Worm (Caenorhabditis elegans) whole organism, mixed stage, embryonic: ENCODE data around the gene nex-1.

Experiments
- blmp-1 ChIP-seq: fragments of 150-350 bp; optimal IDR thresholded peaks from 2 replicates; lab custom pipeline; 2014; ENCODE audit warnings: missing biosample characterization, missing genetic modification characterization
- nhr-237 ChIP-seq: fragments of 150-350 bp; optimal IDR thresholded peaks from 2 replicates; lab custom pipeline; 2014; ENCODE audit warnings: missing biosample characterization, missing genetic modification characterization
- snpc-4 ChIP-seq: fragments of 150-350 bp; optimal IDR thresholded peaks from 2 replicates; lab custom pipeline; 2014; ENCODE audit warnings: missing biosample characterization, missing genetic modification characterization
- unc-62 ChIP-seq: fragments of 150-350 bp; optimal IDR thresholded peaks from 2 replicates; lab custom pipeline; 2014; ENCODE audit warnings: missing biosample characterization, missing genetic modification reagents, missing genetic modification characterization

ce11 chrIII:5244539-5244938, 19.1 kb downstream of the nex-1 start, which contains the start of gene cnd-1:
- TF ChIP-seq unc-62 (GFP tag; lab: Kevin White, UChicago), result no peak
- no peak for TF ChIP-seq snpc-4 (tag; lab: Kevin White, UChicago)
- no peak for TF ChIP-seq blmp-1 (tag; lab: Kevin White, UChicago)
- TF ChIP-seq nhr-237 (tag; lab: Kevin White, UChicago), result no peak
